Worm (Caenorhabditis elegans): Measurements from ENCODE around the gene coq-6.

DNA sequence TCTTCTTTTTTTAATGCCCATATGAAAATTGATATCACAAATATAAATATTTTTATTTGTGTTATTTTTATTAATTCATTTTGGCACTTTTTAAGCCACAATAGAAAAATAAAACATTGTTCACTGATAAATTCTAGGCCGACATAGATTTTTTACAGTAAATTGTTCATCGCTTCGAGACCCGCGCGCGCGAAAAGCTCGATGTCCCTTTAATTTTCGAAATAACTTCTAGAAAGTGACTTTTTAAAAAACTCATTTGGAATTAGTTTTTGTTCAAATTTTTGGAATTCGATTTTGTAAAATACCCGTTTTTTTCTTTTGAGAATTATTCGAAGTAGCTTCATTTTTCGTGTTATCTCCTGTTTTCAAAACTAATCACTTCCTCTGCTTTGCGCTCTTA lies 47.8 kb downstream of the coq-6 start:
- TF ChIP-seq ztf-18 (tag; optimal IDR thresholded peaks at IDR 0.05), result peak; percentile 50
- peak; percentile 79 for TF ChIP-seq efl-1 (GFP tag; optimal IDR thresholded peaks at IDR 0.05)
- no peak for TF ChIP-seq hmg-1.2 (GFP tag; IDR thresholded peaks at IDR 0.05)
